Fruit fly (Drosophila melanogaster) whole organism, embryonic: ENCODE measurements around the gene CG14220.
A peak's percentile ranks its signal among the peaks of the same experiment; 100 is the strongest.

Source experiments
- B-H1 ChIP-seq: fragments of 200-800 bp; sonication (Bioruptor generic); IDR thresholded peaks from 3 replicates; pipeline ENCODE4 v1.3.6; 2022; ENCODE audit warnings: missing biosample characterization, missing genetic modification characterization
- Bdp1 ChIP-seq: fragments of 200-800 bp; sonication (Bioruptor generic); optimal IDR thresholded peaks from 3 replicates; lab custom pipeline; 2016; ENCODE audit warnings: missing biosample characterization, missing genetic modification characterization
- CG10565 ChIP-seq: fragments of 200-800 bp; sonication (Bioruptor generic); optimal IDR thresholded peaks from 3 replicates; lab custom pipeline; 2016; ENCODE audit warnings: missing biosample characterization, mild to moderate bottlenecking, missing genetic modification characterization
- CG12104 ChIP-seq: fragments of 200-800 bp; sonication (Bioruptor generic); optimal IDR thresholded peaks from 3 replicates; lab custom pipeline; 2016; ENCODE audit warnings: missing biosample characterization, missing genetic modification characterization
- CG14860 ChIP-seq: fragments of 200-800 bp; sonication (Bioruptor generic); IDR thresholded peaks from 3 replicates; pipeline ENCODE4 v1.3.6; 2022; ENCODE audit warnings: missing biosample characterization, missing genetic modification characterization; ENCODE audit not compliant: partially characterized antibody
- CG1603 ChIP-seq: fragments of 200-800 bp; sonication (Bioruptor generic); optimal IDR thresholded peaks from 2 replicates; lab custom pipeline; 2019; ENCODE audit warnings: missing biosample characterization, mild to moderate bottlenecking, missing genetic modification characterization, moderate library complexity
- CG2712 ChIP-seq: fragments of 200-800 bp; optimal IDR thresholded peaks from 3 replicates; lab custom pipeline; 2019; ENCODE audit warnings: missing biosample characterization, mild to moderate bottlenecking, missing genetic modification characterization, moderate library complexity
- CG2875 ChIP-seq: fragments of 200-800 bp; sonication (Bioruptor generic); optimal IDR thresholded peaks from 2 replicates; lab custom pipeline; 2017; ENCODE audit warnings: missing biosample characterization, mild to moderate bottlenecking, missing genetic modification characterization, missing genetic modification reagents
- CG31365 ChIP-seq: fragments of 200-800 bp; sonication (Bioruptor generic); optimal IDR thresholded peaks from 2 replicates; lab custom pipeline; 2018; ENCODE audit warnings: missing biosample characterization, mild to moderate bottlenecking, missing genetic modification characterization
- CG32532 ChIP-seq: fragments of 200-800 bp; sonication (Bioruptor generic); IDR thresholded peaks from 2 replicates; pipeline ENCODE4 v1.3.6; 2022; ENCODE audit warnings: missing biosample characterization, missing genetic modification characterization
- CG3407 ChIP-seq: fragments of 200-800 bp; sonication (Bioruptor generic); optimal IDR thresholded peaks from 2 replicates; lab custom pipeline; 2018; ENCODE audit warnings: missing biosample characterization, mild to moderate bottlenecking, missing genetic modification characterization
- CG4730 ChIP-seq: fragments of 200-800 bp; sonication (Bioruptor generic); IDR thresholded peaks from 2 replicates; pipeline ENCODE4 v1.3.6; 2022; ENCODE audit warnings: missing biosample characterization, missing genetic modification characterization
- CG8944 ChIP-seq: fragments of 200-800 bp; sonication (Bioruptor generic); optimal IDR thresholded peaks from 3 replicates; lab custom pipeline; 2016; ENCODE audit warnings: missing biosample characterization, missing genetic modification characterization
- CG9437 ChIP-seq: fragments of 200-800 bp; sonication (Bioruptor generic); optimal IDR thresholded peaks from 2 replicates; lab custom pipeline; 2018; ENCODE audit warnings: missing biosample characterization, mild to moderate bottlenecking, missing genetic modification characterization
- CG9817 ChIP-seq: fragments of 200-800 bp; sonication (Bioruptor generic); optimal IDR thresholded peaks from 2 replicates; lab custom pipeline; 2018; ENCODE audit warnings: missing biosample characterization, mild to moderate bottlenecking, missing genetic modification characterization, moderate library complexity
- CG9932 ChIP-seq: fragments of 200-800 bp; sonication (Bioruptor generic); IDR thresholded peaks from 2 replicates; pipeline ENCODE4 v1.3.6; 2022; ENCODE audit warnings: missing biosample characterization, missing genetic modification characterization
- Camta ChIP-seq: fragments of 200-800 bp; sonication (Bioruptor generic); optimal IDR thresholded peaks from 2 replicates; lab custom pipeline; 2016; ENCODE audit warnings: missing biosample characterization, missing genetic modification characterization
- Chrac-16 ChIP-seq: fragments of 200-800 bp; sonication (Bioruptor generic); optimal IDR thresholded peaks from 3 replicates; lab custom pipeline; 2016; ENCODE audit warnings: missing biosample characterization, missing genetic modification characterization
- CkIIα-i1 ChIP-seq: fragments of 200-800 bp; sonication (Bioruptor generic); IDR thresholded peaks from 2 replicates; pipeline ENCODE4 v1.3.6; 2022; ENCODE audit warnings: missing biosample characterization, missing genetic modification characterization
- CoRest ChIP-seq: fragments of 200-800 bp; sonication (Bioruptor generic); optimal IDR thresholded peaks from 3 replicates; lab custom pipeline; 2018; ENCODE audit warnings: missing biosample characterization, mild to moderate bottlenecking, missing genetic modification characterization, moderate library complexity
- HLH4C ChIP-seq: fragments of 200-800 bp; sonication (Bioruptor generic); IDR thresholded peaks from 3 replicates; pipeline ENCODE4 v1.3.6; 2022; ENCODE audit warnings: missing biosample characterization, missing genetic modification characterization; ENCODE audit not compliant: partially characterized antibody
- HmgD ChIP-seq: fragments of 200-800 bp; sonication (Bioruptor generic); optimal IDR thresholded peaks from 3 replicates; lab custom pipeline; 2016; ENCODE audit warnings: missing biosample characterization, missing genetic modification characterization
- Hr78 ChIP-seq, 2 experiments: fragments of 200-800 bp in 1 of 2; fragments of >200 bp in 1 of 2; sonication (Bioruptor generic) in 1 of 2; optimal IDR thresholded peaks; 2 replicates each; lab custom pipeline; 2017 to 2019; ENCODE audit warnings: missing biosample characterization in 2 of 2, missing genetic modification characterization in 2 of 2, mild to moderate bottlenecking in 1 of 2, moderate library complexity in 1 of 2
- Jarid2 ChIP-seq: fragments of 200-800 bp; sonication (Bioruptor generic); optimal IDR thresholded peaks from 3 replicates; lab custom pipeline; 2017; ENCODE audit warnings: mild to moderate bottlenecking, missing biosample characterization, missing genetic modification reagents, missing genetic modification characterization
- Myb ChIP-seq: fragments of 200-800 bp; sonication (Bioruptor generic); optimal IDR thresholded peaks from 2 replicates; lab custom pipeline; 2016; ENCODE audit warnings: missing biosample characterization, missing genetic modification characterization
- NfI ChIP-seq: fragments of 200-800 bp; sonication (Bioruptor generic); optimal IDR thresholded peaks from 3 replicates; lab custom pipeline; 2018; ENCODE audit warnings: missing biosample characterization, mild to moderate bottlenecking, missing genetic modification characterization, moderate library complexity
- Ptx1 ChIP-seq: fragments of 200-800 bp; sonication (Bioruptor generic); IDR thresholded peaks from 2 replicates; pipeline ENCODE4 v1.3.6; 2022; ENCODE audit warnings: missing biosample characterization, missing genetic modification characterization
- Rfx ChIP-seq: fragments of 200-800 bp; sonication (Bioruptor generic); IDR thresholded peaks from 2 replicates; pipeline ENCODE4 v1.3.6; 2022; ENCODE audit warnings: missing biosample characterization, missing genetic modification characterization
- Scr ChIP-seq: fragments of 200-800 bp; sonication (Bioruptor generic); IDR thresholded peaks from 2 replicates; pipeline ENCODE4 v1.3.6; 2022; ENCODE audit warnings: missing biosample characterization, missing genetic modification characterization; ENCODE audit not compliant: partially characterized antibody
- Sin3A ChIP-seq: fragments of >200 bp; optimal IDR thresholded peaks from 2 replicates; lab custom pipeline; 2018
- Ssrp ChIP-seq: fragments of 200-800 bp; sonication (Bioruptor generic); optimal IDR thresholded peaks from 2 replicates; lab custom pipeline; 2018; ENCODE audit warnings: missing biosample characterization, mild to moderate bottlenecking, missing genetic modification characterization, moderate library complexity
- Stat92E ChIP-seq, 3 experiments: fragments of >200 bp in 2 of 3; fragments of 200-800 bp in 1 of 3; sonication (Bioruptor generic) in 1 of 3; optimal IDR thresholded peaks; 2 replicates each; lab custom pipeline; 2017 to 2019; ENCODE audit warnings: missing biosample characterization in 3 of 3, missing genetic modification characterization in 3 of 3, mild to moderate bottlenecking in 1 of 3, moderate library complexity in 1 of 3
- bbx ChIP-seq: fragments of 200-800 bp; sonication (Bioruptor generic); IDR thresholded peaks from 2 replicates; pipeline ENCODE4 v1.3.6; 2022; ENCODE audit warnings: missing biosample characterization, missing genetic modification characterization; ENCODE audit not compliant: partially characterized antibody
- crc ChIP-seq: fragments of 200-800 bp; sonication (Bioruptor generic); optimal IDR thresholded peaks from 2 replicates; lab custom pipeline; 2016; ENCODE audit warnings: missing biosample characterization, missing genetic modification characterization
- fd3F ChIP-seq: fragments of 200-800 bp; sonication (Bioruptor generic); optimal IDR thresholded peaks from 2 replicates; lab custom pipeline; 2018; ENCODE audit warnings: missing biosample characterization, mild to moderate bottlenecking, missing genetic modification characterization, moderate library complexity
- h ChIP-seq: fragments of >200 bp; optimal IDR thresholded peaks from 2 replicates; lab custom pipeline; 2017
- her ChIP-seq: fragments of 200-800 bp; sonication (Bioruptor generic); optimal IDR thresholded peaks from 2 replicates; lab custom pipeline; 2016; ENCODE audit warnings: missing biosample characterization, missing genetic modification characterization
- maf-S ChIP-seq: fragments of 200-800 bp; sonication (Bioruptor generic); optimal IDR thresholded peaks from 2 replicates; lab custom pipeline; 2016; ENCODE audit warnings: missing biosample characterization, missing genetic modification characterization
- pan ChIP-seq, 4 experiments: fragments of >200 bp in 3 of 4; fragments of 200-800 bp in 1 of 4; sonication (Bioruptor generic) in 1 of 4; optimal IDR thresholded peaks in 3 of 4; IDR thresholded peaks in 1 of 4; 2 replicates each; pipeline versions ENCODE4 v1.3.6 to Lab custom; 2017 to 2022; ENCODE audit warnings: missing biosample characterization in 2 of 4, missing genetic modification characterization in 2 of 4, mixed read lengths in 1 of 4
- phol ChIP-seq: fragments of 200-800 bp; sonication (Bioruptor generic); optimal IDR thresholded peaks from 3 replicates; lab custom pipeline; 2018; ENCODE audit warnings: missing biosample characterization, mild to moderate bottlenecking, missing genetic modification characterization, moderate library complexity
- pita ChIP-seq: fragments of 200-800 bp; sonication (Bioruptor generic); optimal IDR thresholded peaks from 2 replicates; lab custom pipeline; 2017; ENCODE audit warnings: missing biosample characterization, mild to moderate bottlenecking, missing genetic modification characterization
- pnt ChIP-seq: fragments of 200-800 bp; sonication (Bioruptor generic); optimal IDR thresholded peaks from 3 replicates; lab custom pipeline; 2016; ENCODE audit warnings: missing biosample characterization, missing genetic modification characterization
- seq ChIP-seq: fragments of 200-800 bp; sonication (Bioruptor generic); IDR thresholded peaks from 2 replicates; pipeline ENCODE4 v1.3.6; 2022; ENCODE audit warnings: missing biosample characterization, missing genetic modification characterization
- sim ChIP-seq: fragments of 200-800 bp; sonication (Bioruptor generic); IDR thresholded peaks from 2 replicates; pipeline ENCODE4 v1.3.6; 2022; ENCODE audit warnings: missing biosample characterization, missing genetic modification characterization
- sob ChIP-seq: fragments of 200-800 bp; sonication (Bioruptor generic); IDR thresholded peaks from 2 replicates; pipeline ENCODE4 v1.3.6; 2022; ENCODE audit warnings: missing biosample characterization, missing genetic modification characterization
- stc ChIP-seq: fragments of 200-800 bp; sonication (Bioruptor generic); IDR thresholded peaks from 2 replicates; pipeline ENCODE4 v1.3.6; 2022; ENCODE audit warnings: missing biosample characterization, missing genetic modification characterization
- tin ChIP-seq: fragments of 200-800 bp; sonication (Bioruptor generic); optimal IDR thresholded peaks from 3 replicates; lab custom pipeline; 2016; ENCODE audit warnings: missing biosample characterization, missing genetic modification characterization
- tio ChIP-seq: fragments of 200-800 bp; sonication (Bioruptor generic); optimal IDR thresholded peaks from 2 replicates; lab custom pipeline; 2017; ENCODE audit warnings: missing biosample characterization, missing genetic modification characterization, inconsistent platforms
- usp ChIP-seq: fragments of >200 bp; optimal IDR thresholded peaks from 2 replicates; lab custom pipeline; 2017; ENCODE audit warnings: missing biosample characterization, missing genetic modification characterization
- vnd ChIP-seq: fragments of 200-800 bp; sonication (Bioruptor generic); IDR thresholded peaks from 3 replicates; pipeline ENCODE4 v1.3.6; 2022; ENCODE audit warnings: missing biosample characterization, missing genetic modification characterization; ENCODE audit not compliant: partially characterized antibody

Gene CG14220

DNA sequence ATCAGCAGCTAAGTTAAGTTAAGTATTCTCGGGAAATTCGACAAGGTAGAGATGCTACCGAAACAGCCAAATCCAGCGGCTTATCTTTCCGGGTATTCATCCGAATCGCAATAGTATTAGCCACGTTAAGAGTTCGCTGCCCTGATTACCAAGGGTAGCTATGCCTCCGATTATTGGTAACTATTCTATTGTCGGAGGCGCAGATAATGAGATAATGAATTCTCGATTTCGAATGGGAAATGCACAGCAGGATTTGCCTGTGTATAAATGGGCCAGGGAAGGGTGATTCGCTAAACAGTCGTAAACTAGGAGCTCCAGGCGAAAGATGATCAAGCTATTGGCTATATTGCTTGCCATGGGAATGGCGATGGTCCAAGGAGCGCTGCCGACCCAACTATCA, 18.3 kb downstream of the CG14220 start, which contains the start of gene CG14204:
Gene CG14204, plus strand, starts transcription at position 301 of the 400 bp plus-strand sequence.
- no peak for TF ChIP-seq stc (GFP tag; lab: Robert Waterston, UW)
- no peak for TF ChIP-seq CG4730
- no peak for TF ChIP-seq pnt (GFP tag; lab: Kevin White, UChicago)
- TF ChIP-seq Camta (GFP tag; lab: Kevin White, UChicago), result no peak
- no peak for TF ChIP-seq sob
- TF ChIP-seq Hr78 (GFP tag; optimal IDR thresholded peaks at IDR 0.05; lab: Kevin White, UChicago), result no peak
- TF ChIP-seq Ptx1 (GFP tag; lab: Robert Waterston, UW), result no peak
- no peak for TF ChIP-seq her (GFP tag; lab: Kevin White, UChicago)
- no peak for TF ChIP-seq seq (GFP tag; lab: Robert Waterston, UW)
- no peak for TF ChIP-seq B-H1 (GFP tag; lab: Robert Waterston, UW)
- no peak for TF ChIP-seq crc

DNA sequence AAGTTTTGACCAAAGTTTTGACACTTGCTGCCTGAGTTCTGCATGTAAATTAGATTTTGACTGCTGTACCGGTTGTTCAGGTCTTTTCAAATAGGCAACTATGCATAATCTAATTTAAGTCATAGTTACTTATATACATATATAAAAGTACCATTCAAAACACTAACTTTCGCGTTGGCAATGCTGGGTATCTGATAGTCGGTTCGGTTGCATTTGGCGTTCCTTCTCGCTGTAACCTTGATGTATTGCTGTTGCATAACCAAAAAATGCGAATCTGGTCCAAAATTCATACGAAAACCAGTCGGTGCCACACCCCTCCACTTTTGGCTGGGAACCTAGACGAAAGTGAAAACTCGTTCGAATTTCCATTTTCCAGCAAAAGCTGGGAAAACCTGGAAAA, 18.9 kb downstream of the CG14220 start:
- TF ChIP-seq CG3407 (GFP tag; lab: Kevin White, UChicago) (no peak), CG31365 (no peak), CG9437 (GFP tag; lab: Kevin White, UChicago) (no peak), Ssrp (tag; lab: Kevin White, UChicago) (no peak), h (lab: Kevin White, UChicago) (no peak), Sin3A (lab: Kevin White, UChicago) (no peak), usp (no peak), tio (GFP tag; lab: Kevin White, UChicago) (no peak), CG8944 (GFP tag; lab: Kevin White, UChicago) (no peak), bbx (no peak), CG2875 (no peak), CG14860 (GFP tag; lab: Robert Waterston, UW) (peak; percentile 49; the same call in 1 of the 3 replicates), phol (tag; lab: Kevin White, UChicago) (no peak), maf-S (GFP tag; lab: Kevin White, UChicago) (no peak), CG32532 (no peak), CG2712 (tag; lab: Kevin White, UChicago) (no peak), Scr (GFP tag; lab: Robert Waterston, UW) (peak; percentile 35; the same call in 1 of the 2 replicates), sim (GFP tag; lab: Robert Waterston, UW) (no peak), Bdp1 (no peak), HLH4C (GFP tag; lab: Robert Waterston, UW) (peak; percentile 65), pan (optimal IDR thresholded peaks at IDR 0.05; lab: Kevin White, UChicago) (no peak), pan (GFP tag; optimal IDR thresholded peaks at IDR 0.05 in 1 of 2, IDR thresholded peaks at IDR 0.05 in 1 of 2) (no peak), CkIIα-i1 (GFP tag; lab: Robert Waterston, UW) (no peak), Chrac-16 (GFP tag; lab: Kevin White, UChicago) (no peak), tin (GFP tag; lab: Kevin White, UChicago) (no peak), CG1603 (no peak), Jarid2 (no peak), Rfx (GFP tag; lab: Robert Waterston, UW) (no peak), CG9932 (GFP tag; lab: Robert Waterston, UW) (no peak), Myb (GFP tag; lab: Kevin White, UChicago) (no peak), CoRest (tag; lab: Kevin White, UChicago) (no peak), fd3F (GFP tag; lab: Kevin White, UChicago) (no peak), Stat92E (GFP tag; optimal IDR thresholded peaks at IDR 0.05; lab: Kevin White, UChicago) (no peak), NfI (GFP tag; lab: Kevin White, UChicago) (no peak), vnd (GFP tag; lab: Robert Waterston, UW) (peak; percentile 51; the same call in 2 of the 3 replicates), CG10565 (no peak), CG12104 (GFP tag; lab: Kevin White, UChicago) (no peak), HmgD (GFP tag; lab: Kevin White, UChicago) (no peak), CG9817 (tag; lab: Kevin White, UChicago) (no peak), pita (no peak)
